Worm (Caenorhabditis elegans) whole organism, L4/young adult: ENCODE data around the gene atg-7.

Source experiments
- dao-5 ChIP-seq: sonication (generic microtip); optimal IDR thresholded peaks from 2 replicates; lab custom pipeline; 2016; ENCODE audit warnings: missing genotype, missing genetic modification characterization, moderate library complexity, missing compliant biosample characterization
- him-1 ChIP-seq: sonication (generic microtip); optimal IDR thresholded peaks from 2 replicates; lab custom pipeline; 2016; ENCODE audit warnings: missing genotype, missing genetic modification reagents, missing genetic modification characterization, missing compliant biosample characterization

ce11 chrIV:11103501-11103900 is 22.6 kb upstream of the atg-7 start:
- no peak for TF ChIP-seq him-1 (tag; lab: Kevin White, UChicago)
- TF ChIP-seq dao-5 = no peak
